Worm (Caenorhabditis elegans) whole organism, L2 larva: ENCODE measurements around the gene nfyc-1.

Source experiments
- C34F6.9 ChIP-seq: fragments of 150-350 bp; optimal IDR thresholded peaks from 2 replicates; lab custom pipeline; 2014; ENCODE audit warnings: missing biosample characterization, missing genetic modification characterization
- F13H6.1 ChIP-seq: sonication (generic microtip); optimal IDR thresholded peaks from 2 replicates; lab custom pipeline; 2016; ENCODE audit warnings: missing genetic modification characterization, missing compliant biosample characterization
- R02D3.7 ChIP-seq: fragments of 150-350 bp; optimal IDR thresholded peaks from 2 replicates; lab custom pipeline; 2014; ENCODE audit warnings: missing biosample characterization, missing genetic modification characterization
- ZK546.5 ChIP-seq: sonication (generic microtip); optimal IDR thresholded peaks from 2 replicates; lab custom pipeline; 2017; ENCODE audit warnings: missing biosample characterization, missing genetic modification characterization
- alr-1 ChIP-seq: fragments of 150-350 bp; optimal IDR thresholded peaks from 2 replicates; lab custom pipeline; 2014; ENCODE audit warnings: missing biosample characterization, missing genetic modification characterization
- ama-1 ChIP-seq: fragments of 150-350 bp; optimal IDR thresholded peaks from 2 replicates; lab custom pipeline; 2018; ENCODE audit warnings: inconsistent platforms
- blmp-1 ChIP-seq: sonication (generic microtip); optimal IDR thresholded peaks from 2 replicates; lab custom pipeline; 2017; ENCODE audit warnings: missing genetic modification characterization, mild to moderate bottlenecking, missing compliant biosample characterization, antibody characterized with exemption, moderate library complexity; ENCODE audit not compliant: insufficient read depth
- ceh-16 ChIP-seq: fragments of 150-350 bp; optimal IDR thresholded peaks from 2 replicates; lab custom pipeline; 2014; ENCODE audit warnings: missing biosample characterization, missing genetic modification characterization
- ceh-82 ChIP-seq: fragments of 150-350 bp; optimal IDR thresholded peaks from 2 replicates; lab custom pipeline; 2014; ENCODE audit warnings: missing biosample characterization, missing genetic modification characterization
- crh-2 ChIP-seq: sonication (generic microtip); optimal IDR thresholded peaks from 2 replicates; lab custom pipeline; 2017; ENCODE audit warnings: missing biosample characterization, missing genetic modification characterization
- egl-27 ChIP-seq: sonication (generic microtip); optimal IDR thresholded peaks from 3 replicates; lab custom pipeline; 2017; ENCODE audit warnings: missing biosample characterization, missing genetic modification reagents, missing genetic modification characterization
- elt-3 ChIP-seq: sonication (generic microtip); optimal IDR thresholded peaks from 2 replicates; lab custom pipeline; 2017; ENCODE audit warnings: missing biosample characterization, missing genetic modification characterization
- fos-1 ChIP-seq: fragments of 150-350 bp; optimal IDR thresholded peaks from 2 replicates; lab custom pipeline; 2014; ENCODE audit warnings: missing biosample characterization, missing genetic modification characterization
- gmeb-1 ChIP-seq: fragments of 150-350 bp; optimal IDR thresholded peaks from 2 replicates; lab custom pipeline; 2014; ENCODE audit warnings: missing biosample characterization, missing genetic modification characterization
- lin-11 ChIP-seq: fragments of 150-350 bp; sonication (generic microtip); optimal IDR thresholded peaks from 2 replicates; lab custom pipeline; 2014; ENCODE audit warnings: missing biosample characterization, missing genetic modification characterization, inconsistent platforms, mixed read lengths
- lin-39 ChIP-seq: fragments of 150-350 bp; optimal IDR thresholded peaks from 2 replicates; lab custom pipeline; 2014; ENCODE audit warnings: missing biosample characterization, missing genetic modification reagents, missing genetic modification characterization
- lsy-2 ChIP-seq, 2 experiments: fragments of 150-350 bp in 1 of 2; sonication (generic microtip) in 1 of 2; optimal IDR thresholded peaks; 2 replicates each; lab custom pipeline; 2014 to 2017; ENCODE audit warnings: missing biosample characterization in 2 of 2, missing genetic modification characterization in 2 of 2
- mbf-1 ChIP-seq: sonication (generic microtip); optimal IDR thresholded peaks from 2 replicates; lab custom pipeline; 2017; ENCODE audit warnings: missing biosample characterization, missing genetic modification characterization
- nhr-10 ChIP-seq: sonication (generic microtip); optimal IDR thresholded peaks from 2 replicates; lab custom pipeline; 2017; ENCODE audit warnings: missing biosample characterization, missing genetic modification characterization
- nhr-11 ChIP-seq: fragments of 150-350 bp; optimal IDR thresholded peaks from 2 replicates; lab custom pipeline; 2014; ENCODE audit warnings: missing biosample characterization, missing genetic modification characterization
- nhr-12 ChIP-seq: fragments of 150-350 bp; optimal IDR thresholded peaks from 2 replicates; lab custom pipeline; 2014; ENCODE audit warnings: missing biosample characterization, missing genetic modification characterization
- nhr-129 ChIP-seq: fragments of 150-350 bp; optimal IDR thresholded peaks from 2 replicates; lab custom pipeline; 2014; ENCODE audit warnings: missing biosample characterization, missing genetic modification characterization
- nhr-21 ChIP-seq: fragments of 150-350 bp; optimal IDR thresholded peaks from 2 replicates; lab custom pipeline; 2014; ENCODE audit warnings: missing biosample characterization, missing genetic modification characterization
- nhr-237 ChIP-seq: fragments of 150-350 bp; optimal IDR thresholded peaks from 2 replicates; lab custom pipeline; 2014; ENCODE audit warnings: missing biosample characterization, missing genetic modification characterization
- nhr-25 ChIP-seq: fragments of 150-350 bp; sonication (generic microtip); optimal IDR thresholded peaks from 3 replicates; lab custom pipeline; 2014; ENCODE audit warnings: missing biosample characterization, missing genetic modification characterization
- nhr-6 ChIP-seq: fragments of 150-350 bp; optimal IDR thresholded peaks from 2 replicates; lab custom pipeline; 2014; ENCODE audit warnings: missing biosample characterization, missing genetic modification characterization
- nhr-77 ChIP-seq: fragments of 150-350 bp; optimal IDR thresholded peaks from 2 replicates; lab custom pipeline; 2014; ENCODE audit warnings: missing biosample characterization, missing genetic modification characterization
- peb-1 ChIP-seq: fragments of 150-350 bp; optimal IDR thresholded peaks from 2 replicates; lab custom pipeline; 2014; ENCODE audit warnings: missing biosample characterization, missing genetic modification characterization
- sem-4 ChIP-seq: fragments of 150-350 bp; optimal IDR thresholded peaks from 2 replicates; lab custom pipeline; 2014; ENCODE audit warnings: missing biosample characterization, missing genetic modification reagents, missing genetic modification characterization
- sma-3 ChIP-seq: sonication (generic microtip); optimal IDR thresholded peaks from 2 replicates; lab custom pipeline; 2016; ENCODE audit warnings: missing genetic modification reagents, missing genetic modification characterization, missing compliant biosample characterization
- sma-9 ChIP-seq, 2 experiments: fragments of 150-350 bp in 1 of 2; sonication (generic microtip) in 1 of 2; optimal IDR thresholded peaks; 2 replicates each; lab custom pipeline; 2014 to 2016; ENCODE audit warnings: missing genetic modification characterization in 2 of 2, mild to moderate bottlenecking in 1 of 2, missing biosample characterization in 1 of 2, missing compliant biosample characterization in 1 of 2, missing genetic modification reagents in 1 of 2, moderate library complexity in 1 of 2
- snpc-4 ChIP-seq: fragments of 150-350 bp; optimal IDR thresholded peaks from 2 replicates; lab custom pipeline; 2014; ENCODE audit warnings: missing biosample characterization, missing genetic modification characterization
- unc-39 ChIP-seq: fragments of 150-350 bp; optimal IDR thresholded peaks from 2 replicates; lab custom pipeline; 2014; ENCODE audit warnings: missing biosample characterization, missing genetic modification characterization
- unc-55 ChIP-seq: fragments of 150-350 bp; sonication (generic microtip); optimal IDR thresholded peaks from 3 replicates; lab custom pipeline; 2014; ENCODE audit warnings: missing biosample characterization, missing genetic modification reagents, missing genetic modification characterization
- unc-62 ChIP-seq: fragments of 150-350 bp; optimal IDR thresholded peaks from 2 replicates; lab custom pipeline; 2014; ENCODE audit warnings: missing biosample characterization, missing genetic modification reagents, missing genetic modification characterization
- zag-1 ChIP-seq: fragments of 150-350 bp; optimal IDR thresholded peaks from 2 replicates; lab custom pipeline; 2014; ENCODE audit warnings: missing biosample characterization, missing genetic modification characterization
- ztf-1 ChIP-seq: fragments of 200-800 bp; sonication (Bioruptor generic); conservative IDR thresholded peaks from 2 replicates; pipeline ENCODE4 v1.3.6; 2022; ENCODE audit warnings: missing genetic modification characterization, missing compliant biosample characterization
- ztf-11 ChIP-seq: sonication (generic microtip); optimal IDR thresholded peaks from 2 replicates; lab custom pipeline; 2017; ENCODE audit warnings: missing biosample characterization, missing genetic modification characterization

The nfyc-1 gene

DNA sequence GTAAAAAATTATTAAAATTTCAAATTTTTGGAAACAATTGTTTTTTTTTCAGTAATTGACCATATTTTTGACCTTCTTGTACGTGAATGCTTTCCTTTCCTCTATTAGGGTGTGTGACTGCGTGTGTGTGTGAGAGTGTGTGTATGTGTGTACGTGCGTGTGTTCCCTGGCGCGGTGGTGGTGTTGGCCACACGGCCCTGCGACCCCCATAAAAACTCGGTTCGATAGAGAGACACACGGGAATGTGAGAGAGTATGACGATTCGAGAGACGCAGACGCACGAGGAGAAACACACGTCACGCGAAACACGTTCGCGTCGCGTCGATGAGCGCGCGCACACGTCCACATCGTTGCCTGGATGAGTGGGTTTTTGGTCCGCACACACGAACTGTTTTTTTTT lies 24.9 kb upstream of the nfyc-1 start (continued):
- no peak for TF ChIP-seq lin-39 (tag; lab: Kevin White, UChicago)
- TF ChIP-seq unc-55 = peak; percentile 82
- peak; percentile 85 for TF ChIP-seq C34F6.9 (tag; lab: Kevin White, UChicago)
- TF ChIP-seq unc-39 (tag; lab: Kevin White, UChicago) = no peak
- no peak for TF ChIP-seq ZK546.5 (tag; lab: Kevin White, UChicago)
- TF ChIP-seq crh-2 = peak; percentile 93
- no peak for TF ChIP-seq snpc-4 (tag; lab: Kevin White, UChicago)
- peak; percentile 86 for TF ChIP-seq nhr-129 (tag; lab: Kevin White, UChicago)
- TF ChIP-seq egl-27 = peak; percentile 57
- TF ChIP-seq nhr-237 (tag; lab: Kevin White, UChicago) = no peak
- no peak for TF ChIP-seq alr-1 (tag; lab: Kevin White, UChicago)
- TF ChIP-seq ztf-1 (GFP tag; lab: Robert Waterston, UW) = no peak
- TF ChIP-seq nhr-25 (tag; lab: Kevin White, UChicago) = peak; percentile 82
- TF ChIP-seq sma-3 (GFP tag; lab: Kevin White, UChicago) = peak; percentile 30
- no peak for TF ChIP-seq blmp-1 (tag; lab: Kevin White, UChicago)
- TF ChIP-seq, all 48 proteins: peak for 18

DNA sequence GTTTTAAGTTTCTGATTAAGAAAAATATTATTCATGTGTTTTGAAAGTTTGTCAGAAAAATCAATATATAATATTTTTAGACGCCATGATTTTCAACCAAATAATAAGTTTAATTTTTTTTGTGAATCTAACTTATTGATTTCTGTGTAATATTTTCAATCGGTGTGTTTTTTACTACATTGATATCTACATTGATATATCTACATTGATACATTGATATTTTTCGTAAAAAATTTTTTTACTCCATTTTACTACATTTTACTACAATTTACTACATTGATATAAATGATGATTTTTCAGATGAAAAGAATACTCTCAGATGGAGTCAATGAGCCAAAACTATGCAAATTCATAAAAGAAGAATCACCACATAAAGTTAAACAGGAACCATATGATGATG lies 24.5 kb upstream of the nfyc-1 start, which contains the start of gene gmeb-1:
gmeb-1 (plus strand) TSS at position 301 of the 400 bp plus-strand sequence.
- TF ChIP-seq ztf-11 (tag; lab: Kevin White, UChicago) (no peak), unc-55 (no peak), unc-62 (no peak), unc-39 (tag; lab: Kevin White, UChicago) (no peak)

DNA sequence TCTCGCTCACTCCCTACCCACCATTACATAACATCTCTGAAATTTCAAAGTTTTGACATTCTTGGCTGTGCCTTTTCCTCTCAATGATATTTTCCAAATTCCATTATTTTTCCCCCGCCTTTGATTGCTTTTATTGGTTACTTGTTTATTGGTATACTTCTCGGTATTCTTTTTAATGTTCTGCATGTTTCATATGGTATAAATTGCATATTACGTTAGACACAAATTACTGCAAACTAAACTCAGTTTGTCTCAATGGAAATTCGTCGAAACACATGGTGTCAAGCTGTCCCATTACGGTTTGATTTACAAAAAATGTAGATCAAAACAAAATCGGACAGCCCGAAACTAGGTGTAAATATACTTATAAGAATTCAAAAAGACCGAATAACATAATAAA lies 21.8 kb upstream of the nfyc-1 start:
- TF ChIP-seq nhr-6 (tag; lab: Kevin White, UChicago) = peak; percentile 59
- TF ChIP-seq egl-27 = no peak
- no peak for TF ChIP-seq lin-11 (tag; lab: Kevin White, UChicago)
- TF ChIP-seq ztf-1 (GFP tag; lab: Robert Waterston, UW) = no peak
- TF ChIP-seq elt-3 (tag; lab: Kevin White, UChicago) = no peak
- no peak for TF ChIP-seq gmeb-1 (tag; lab: Kevin White, UChicago)
- no peak for TF ChIP-seq zag-1 (tag; lab: Kevin White, UChicago)
- TF ChIP-seq blmp-1 (tag; lab: Kevin White, UChicago) = no peak

DNA sequence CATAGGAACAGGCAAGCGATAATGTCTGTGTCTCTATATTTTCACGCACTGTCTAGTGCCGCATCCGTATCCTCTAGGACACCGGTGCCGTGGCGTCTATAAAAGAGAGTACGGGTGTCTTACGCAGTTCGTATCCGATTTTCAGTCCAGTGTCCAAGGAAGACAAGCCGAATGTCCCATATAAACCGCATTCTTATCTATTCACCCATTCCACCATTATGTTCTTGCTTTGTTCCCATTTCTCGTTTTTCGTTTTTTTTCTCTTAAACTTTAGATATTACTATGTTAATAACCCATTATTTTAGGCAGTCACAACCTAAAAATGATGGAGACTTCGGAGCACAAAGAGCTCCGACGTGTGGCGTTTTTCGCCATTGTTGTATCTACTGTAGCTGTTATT lies 20.7 kb upstream of the nfyc-1 start, which contains the start of gene sqt-2:
sqt-2 (plus strand) TSS at position 301 of the 400 bp plus-strand sequence.
- TF ChIP-seq nhr-6 (tag; lab: Kevin White, UChicago) (peak; percentile 37), fos-1 (no peak), nhr-21 (tag; lab: Kevin White, UChicago) (peak; percentile 25), ama-1 (lab: Kevin White, UChicago) (peak; percentile 13)

DNA sequence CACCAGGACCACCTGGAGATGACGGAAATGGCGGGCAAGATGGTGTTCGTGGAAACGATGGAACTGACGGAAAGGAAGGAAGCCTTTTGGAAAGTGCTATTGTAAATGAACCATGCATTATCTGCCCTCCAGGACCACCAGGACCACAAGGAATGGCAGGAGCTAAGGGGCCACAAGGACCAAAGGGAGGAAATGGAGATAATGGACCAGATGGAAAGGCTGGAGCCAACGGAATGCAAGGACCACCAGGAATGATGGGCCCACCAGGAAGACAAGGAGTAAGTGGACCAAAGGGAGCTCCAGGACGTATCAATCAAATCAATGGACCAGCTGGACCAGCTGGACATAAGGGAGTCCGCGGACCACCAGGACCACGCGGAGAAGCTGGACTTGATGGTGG lies 20.0 kb upstream of the nfyc-1 start:
- peak; percentile 27 for TF ChIP-seq elt-3 (tag; lab: Kevin White, UChicago)
- no peak for TF ChIP-seq nhr-25 (tag; lab: Kevin White, UChicago)
- TF ChIP-seq lin-11 (tag; lab: Kevin White, UChicago) = no peak
- TF ChIP-seq gmeb-1 (tag; lab: Kevin White, UChicago) = no peak
- TF ChIP-seq nhr-10 (tag; lab: Kevin White, UChicago) = no peak
- peak; percentile 62 for TF ChIP-seq ama-1 (lab: Kevin White, UChicago)
- TF ChIP-seq fos-1 = no peak
- TF ChIP-seq sem-4 (tag; lab: Kevin White, UChicago) = no peak
- no peak for TF ChIP-seq zag-1 (tag; lab: Kevin White, UChicago)

DNA sequence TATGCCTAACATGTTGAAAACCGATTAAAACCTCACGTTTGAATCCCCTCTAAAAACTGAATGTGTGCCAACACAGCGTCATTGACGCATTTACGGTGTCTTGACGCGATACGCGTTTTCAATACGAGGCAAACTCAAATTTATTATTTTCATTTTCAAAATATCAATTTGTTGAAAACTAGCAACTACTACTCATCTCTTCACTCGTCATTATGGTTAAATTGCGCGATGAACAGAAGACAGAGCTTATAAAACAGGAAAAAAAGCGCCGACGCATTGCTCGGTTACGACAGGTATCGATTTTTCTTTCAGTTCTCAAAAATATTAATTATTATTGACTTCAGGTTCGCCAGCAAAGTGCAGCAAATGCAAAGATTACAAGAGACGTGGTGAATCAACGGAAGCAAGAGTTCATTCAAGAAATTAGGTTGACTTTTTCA lies 19.1 kb upstream of the nfyc-1 start, which contains the start of gene enee-1:
enee-1 (plus strand) TSS at position 108 of the 440 bp plus-strand sequence.
- TF ChIP-seq unc-39 (tag; lab: Kevin White, UChicago) (no peak), sem-4 (tag; lab: Kevin White, UChicago) (no peak), nhr-77 (tag; lab: Kevin White, UChicago) (peak; percentile 18), nhr-12 (tag; lab: Kevin White, UChicago) (no peak), mbf-1 (no peak), ztf-1 (GFP tag; lab: Robert Waterston, UW) (no peak), peb-1 (tag; lab: Kevin White, UChicago) (no peak), blmp-1 (tag; lab: Kevin White, UChicago) (peak; percentile 38), R02D3.7 (tag; lab: Kevin White, UChicago) (peak; percentile 62), lin-11 (tag; lab: Kevin White, UChicago) (peak; percentile 62), unc-62 (no peak), ZK546.5 (tag; lab: Kevin White, UChicago) (no peak), ama-1 (lab: Kevin White, UChicago) (peak; percentile 87), F13H6.1 (tag; lab: Kevin White, UChicago) (peak; percentile 78), nhr-11 (tag; lab: Kevin White, UChicago) (no peak), gmeb-1 (tag; lab: Kevin White, UChicago) (no peak), sma-9 (GFP tag; optimal IDR thresholded peaks at IDR 0.05; lab: Kevin White, UChicago) (peak; percentile 90), sma-9 (tag; optimal IDR thresholded peaks at IDR 0.05; lab: Kevin White, UChicago) (no peak), unc-55 (peak; percentile 97), snpc-4 (tag; lab: Kevin White, UChicago) (peak; percentile 48), ceh-16 (peak; percentile 21), ztf-11 (tag; lab: Kevin White, UChicago) (no peak), egl-27 (peak; percentile 4), lsy-2 (tag; optimal IDR thresholded peaks at IDR 0.05; lab: Kevin White, UChicago) (peak; percentile 83 to 93), nhr-21 (tag; lab: Kevin White, UChicago) (peak; percentile 94), zag-1 (tag; lab: Kevin White, UChicago) (peak; percentile 51), nhr-237 (tag; lab: Kevin White, UChicago) (no peak), alr-1 (tag; lab: Kevin White, UChicago) (no peak), ceh-82 (tag; lab: Kevin White, UChicago) (peak; percentile 67), elt-3 (tag; lab: Kevin White, UChicago) (no peak)
